Fruit fly (Drosophila melanogaster) whole organism, prepupa: ENCODE data around the gene CG15812.

ENCODE experiments used
- CG3919 ChIP-seq: fragments of 200-800 bp; sonication (Bioruptor generic); optimal IDR thresholded peaks from 3 replicates; lab custom pipeline; 2016; ENCODE audit warnings: missing biosample characterization, missing genetic modification characterization
- Ets96B ChIP-seq: fragments of 200-800 bp; optimal IDR thresholded peaks from 2 replicates; lab custom pipeline; 2019; ENCODE audit warnings: missing biosample characterization, mild to moderate bottlenecking, missing genetic modification characterization, moderate library complexity
- Lpt ChIP-seq: fragments of 200-800 bp; sonication (Bioruptor generic); optimal IDR thresholded peaks from 3 replicates; lab custom pipeline; 2016; ENCODE audit warnings: missing biosample characterization, missing genetic modification characterization
- achi ChIP-seq: fragments of 200-800 bp; sonication (Bioruptor generic); optimal IDR thresholded peaks from 3 replicates; lab custom pipeline; 2016; ENCODE audit warnings: missing biosample characterization, missing genetic modification characterization

DNA sequence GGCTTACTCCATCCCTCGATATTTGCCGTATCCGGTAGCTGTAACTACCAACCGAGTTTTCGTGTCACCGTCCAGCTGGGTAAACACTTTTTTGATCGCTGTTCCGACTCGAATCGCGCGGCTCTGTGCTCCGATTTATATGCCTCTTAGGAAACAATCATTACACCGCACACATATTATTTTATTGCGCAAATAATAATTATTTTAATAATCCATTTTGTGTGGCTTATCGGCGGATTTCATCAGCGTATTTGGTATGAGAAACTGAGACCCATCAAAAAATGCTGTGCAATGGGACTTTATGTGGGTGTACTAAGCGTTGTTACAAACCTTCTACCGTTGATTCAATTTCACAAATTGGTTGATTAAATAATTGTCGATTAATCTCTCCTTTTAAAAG lies 43.3 kb downstream of the CG15812 start, which contains the start of gene CG32271:
- TF ChIP-seq Ets96B (no peak), CG3919 (GFP tag; lab: Kevin White, UChicago) (no peak), Lpt (GFP tag; lab: Kevin White, UChicago) (no peak), achi (GFP tag; lab: Kevin White, UChicago) (no peak)
